Worm (Caenorhabditis elegans) whole organism, L4 larva: Measurements from ENCODE around the gene srb-11.

Experiments
- Y105C5A.15 ChIP-seq: fragments of 200-800 bp; sonication (Bioruptor generic); IDR thresholded peaks from 2 replicates; pipeline ENCODE4 v1.3.6; 2022; ENCODE audit warnings: missing genetic modification characterization, missing compliant biosample characterization
- Y48G9A.11 ChIP-seq: fragments of 200-800 bp; sonication (Bioruptor generic); IDR thresholded peaks from 2 replicates; pipeline ENCODE4 v1.3.6; 2022; ENCODE audit warnings: missing genetic modification reagents, missing genetic modification characterization, missing compliant biosample characterization
- Y5F2A.4 ChIP-seq: fragments of 200-800 bp; sonication (Bioruptor generic); optimal IDR thresholded peaks from 2 replicates; lab custom pipeline; 2018; ENCODE audit warnings: mild to moderate bottlenecking, missing genetic modification characterization, missing compliant biosample characterization
- aha-1 ChIP-seq: fragments of 150-350 bp; peaks from one replicate; lab custom pipeline; 2014; ENCODE audit warnings: missing biosample characterization, missing genetic modification characterization
- ces-1 ChIP-seq: fragments of 150-350 bp; sonication (generic microtip); optimal IDR thresholded peaks from 4 replicates; lab custom pipeline; 2014; ENCODE audit warnings: missing biosample characterization, missing genetic modification reagents, missing genetic modification characterization
- ctbp-1 ChIP-seq: fragments of 200-800 bp; sonication (Bioruptor generic); IDR thresholded peaks from 2 replicates; pipeline ENCODE4 v1.3.6; 2022; ENCODE audit warnings: missing genetic modification reagents, missing genetic modification characterization, missing compliant biosample characterization
- daf-8 ChIP-seq: fragments of 200-800 bp; sonication (Bioruptor generic); IDR thresholded peaks from 2 replicates; pipeline ENCODE4 v1.3.6; 2022; ENCODE audit warnings: missing genetic modification characterization, missing compliant biosample characterization
- dpl-1 ChIP-seq: fragments of 150-350 bp; optimal IDR thresholded peaks from 2 replicates; lab custom pipeline; 2014; ENCODE audit warnings: missing biosample characterization, missing genetic modification reagents, missing genetic modification characterization
- dve-1 ChIP-seq: sonication (generic microtip); optimal IDR thresholded peaks from 2 replicates; lab custom pipeline; 2017; ENCODE audit warnings: antibody characterized with exemption, mild to moderate bottlenecking, missing genetic modification characterization, missing compliant biosample characterization; ENCODE audit not compliant: insufficient read depth
- egl-27 ChIP-seq: sonication (generic microtip); optimal IDR thresholded peaks from 3 replicates; lab custom pipeline; 2017; ENCODE audit warnings: missing biosample characterization, missing genetic modification reagents, missing genetic modification characterization
- egl-43 ChIP-seq: fragments of 200-800 bp; sonication (Bioruptor generic); IDR thresholded peaks from 2 replicates; pipeline ENCODE4 v1.3.6; 2022; ENCODE audit warnings: missing genetic modification reagents, missing genetic modification characterization, missing compliant biosample characterization
- gei-8 ChIP-seq: fragments of 200-800 bp; sonication (Bioruptor generic); optimal IDR thresholded peaks from 2 replicates; lab custom pipeline; 2018; ENCODE audit warnings: mild to moderate bottlenecking, missing genetic modification characterization, missing compliant biosample characterization
- hlh-11 ChIP-seq: fragments of 200-800 bp; sonication (Bioruptor generic); optimal IDR thresholded peaks from 2 replicates; lab custom pipeline; 2018; ENCODE audit warnings: mild to moderate bottlenecking, missing genetic modification characterization, missing compliant biosample characterization
- jun-1 ChIP-seq: fragments of 150-350 bp; optimal IDR thresholded peaks from 2 replicates; lab custom pipeline; 2014; ENCODE audit warnings: missing biosample characterization, missing genetic modification reagents, missing genetic modification characterization
- lin-13 ChIP-seq: fragments of 150-350 bp; optimal IDR thresholded peaks from 2 replicates; lab custom pipeline; 2014; ENCODE audit warnings: missing biosample characterization, missing genetic modification reagents, missing genetic modification characterization
- mep-1 ChIP-seq: fragments of 150-350 bp; sonication (generic microtip); optimal IDR thresholded peaks from 3 replicates; lab custom pipeline; 2014; ENCODE audit warnings: missing biosample characterization, missing genetic modification characterization
- nhr-10 ChIP-seq: fragments of 150-350 bp; optimal IDR thresholded peaks from 2 replicates; lab custom pipeline; 2014; ENCODE audit warnings: missing biosample characterization, missing genetic modification characterization
- nhr-11 ChIP-seq: fragments of 150-350 bp; optimal IDR thresholded peaks from 2 replicates; lab custom pipeline; 2014; ENCODE audit warnings: missing biosample characterization, missing genetic modification characterization
- nhr-237 ChIP-seq: sonication (generic microtip); optimal IDR thresholded peaks from 2 replicates; lab custom pipeline; 2017; ENCODE audit warnings: missing biosample characterization, missing genetic modification characterization
- nhr-25 ChIP-seq: sonication (generic microtip); optimal IDR thresholded peaks from 2 replicates; lab custom pipeline; 2017; ENCODE audit warnings: missing genetic modification characterization, mild to moderate bottlenecking, missing compliant biosample characterization, antibody characterized with exemption, moderate library complexity, borderline replicate concordance; ENCODE audit not compliant: insufficient read depth
- nhr-76 ChIP-seq: fragments of 150-350 bp; optimal IDR thresholded peaks from 2 replicates; lab custom pipeline; 2014; ENCODE audit warnings: missing biosample characterization, missing genetic modification characterization
- pha-4 ChIP-seq, 2 experiments: fragments of 150-350 bp in 1 of 2; fragments of 200-800 bp in 1 of 2; sonication (Bioruptor generic) in 1 of 2; IDR thresholded peaks in 1 of 2; optimal IDR thresholded peaks in 1 of 2; 2 replicates each; pipeline versions ENCODE4 v1.3.6 to Lab custom; 2014 to 2022; ENCODE audit warnings: missing genetic modification characterization in 2 of 2, missing genetic modification reagents in 2 of 2, missing biosample characterization in 1 of 2, missing compliant biosample characterization in 1 of 2
- php-3 ChIP-seq: fragments of 200-800 bp; sonication (Bioruptor generic); IDR thresholded peaks from 2 replicates; pipeline ENCODE4 v1.3.6; 2022; ENCODE audit warnings: missing genetic modification reagents, missing genetic modification characterization, missing compliant biosample characterization
- rbr-2 ChIP-seq: sonication (generic microtip); optimal IDR thresholded peaks from 2 replicates; lab custom pipeline; 2016; ENCODE audit warnings: missing genotype, missing genetic modification characterization, missing compliant biosample characterization
- snpc-4 ChIP-seq: fragments of 150-350 bp; optimal IDR thresholded peaks from 2 replicates; lab custom pipeline; 2014; ENCODE audit warnings: missing biosample characterization, missing genetic modification characterization
- unc-62 ChIP-seq, 3 experiments: fragments of 150-350 bp in 1 of 3; sonication (generic microtip); optimal IDR thresholded peaks in 2 of 3; peaks in 1 of 3; 1 replicate in 1 of 3; 2 replicates in 2 of 3; lab custom pipeline; 2014 to 2017; ENCODE audit warnings: missing biosample characterization in 3 of 3, missing genetic modification characterization in 3 of 3, missing genetic modification reagents in 3 of 3, missing genotype in 1 of 3
- zag-1 ChIP-seq: fragments of 150-350 bp; optimal IDR thresholded peaks from 2 replicates; lab custom pipeline; 2014; ENCODE audit warnings: missing biosample characterization, missing genetic modification characterization
- zfp-2 ChIP-seq: sonication (generic microtip); optimal IDR thresholded peaks from 2 replicates; lab custom pipeline; 2016; ENCODE audit warnings: mild to moderate bottlenecking, missing genetic modification characterization, missing compliant biosample characterization

srb-11 gene

ce11 chrIII:6495191-6495723 lies 2.5 kb upstream of the srb-11 start, which contains the start of gene F23F12.13 (continued):
- TF ChIP-seq dve-1 (tag; lab: Kevin White, UChicago): peak; percentile 58
- no peak for TF ChIP-seq nhr-76 (tag; lab: Kevin White, UChicago)
- TF ChIP-seq egl-27 (tag; lab: Kevin White, UChicago): no peak
- TF ChIP-seq mep-1: no peak
- TF ChIP-seq egl-43 (GFP tag; lab: Robert Waterston, UW): no peak
- TF ChIP-seq zag-1 (tag; lab: Kevin White, UChicago): no peak
- peak; percentile 41 for TF ChIP-seq hlh-11 (tag; lab: Kevin White, UChicago)

- peak in 1 of 2 experiments; percentile 90 for TF ChIP-seq unc-62 (GFP tag; optimal IDR thresholded peaks at IDR 0.05 in 1 of 2; lab: Kevin White, UChicago)
- TF ChIP-seq unc-62 (tag; optimal IDR thresholded peaks at IDR 0.05; lab: Kevin White, UChicago): no peak
- no peak for TF ChIP-seq Y105C5A.15 (GFP tag; lab: Robert Waterston, UW)
Measured at ce11 chrIII:6490989-6491388, 1.7 kb downstream of the srb-11 start.

- peak; percentile 29; the same call in 1 of the 2 replicates for TF ChIP-seq pha-4 (GFP tag; IDR thresholded peaks at IDR 0.05; lab: Robert Waterston, UW)
- no peak for TF ChIP-seq pha-4 (tag; optimal IDR thresholded peaks at IDR 0.05; lab: Kevin White, UChicago)
- TF ChIP-seq nhr-10 (tag; lab: Kevin White, UChicago): no peak
- TF ChIP-seq daf-8 (GFP tag; lab: Robert Waterston, UW): no peak
- TF ChIP-seq Y48G9A.11 (GFP tag; lab: Robert Waterston, UW): 0 out of 2 replicates have a peak, but pooled peaks have one; percentile 11
- TF ChIP-seq nhr-25 (tag; lab: Kevin White, UChicago): no peak
Measured at ce11 chrIII:6489493-6489892, 3.2 kb downstream of the srb-11 start, which contains the start of gene rpt-3. Gene rpt-3, plus strand, starts transcription at chrIII:6489793.

ce11 chrIII:6488916-6489315 lies 3.8 kb downstream of the srb-11 start:
- no peak for TF ChIP-seq snpc-4
- no peak for TF ChIP-seq php-3 (GFP tag; lab: Robert Waterston, UW)
- TF ChIP-seq unc-62 (GFP tag; optimal IDR thresholded peaks at IDR 0.05 in 1 of 2; lab: Kevin White, UChicago): no peak
- no peak for TF ChIP-seq unc-62 (tag; optimal IDR thresholded peaks at IDR 0.05; lab: Kevin White, UChicago)
- no peak for TF ChIP-seq zfp-2 (tag; lab: Kevin White, UChicago)
- TF ChIP-seq nhr-11 (tag; lab: Kevin White, UChicago): no peak
- TF ChIP-seq lin-13 (GFP tag; lab: Kevin White, UChicago): no peak
- peak; percentile 24 for TF ChIP-seq rbr-2 (tag; lab: Kevin White, UChicago)
- peak; percentile 63 for TF ChIP-seq dpl-1 (GFP tag; lab: Kevin White, UChicago)

- TF ChIP-seq Y5F2A.4: no peak
- no peak for TF ChIP-seq ces-1 (GFP tag; lab: Kevin White, UChicago)
- TF ChIP-seq nhr-237 (tag; lab: Kevin White, UChicago): no peak
Measured at ce11 chrIII:6482918-6483317, 9.8 kb downstream of the srb-11 start, which contains the start of gene chtb-2. Gene chtb-2, plus strand, starts transcription at chrIII:6483218.

- TF ChIP-seq jun-1 (no peak), gei-8 (no peak), ctbp-1 (GFP tag; lab: Robert Waterston, UW) (no peak), aha-1 (tag; lab: Kevin White, UChicago) (peak; percentile 93)
Measured at ce11 chrIII:6479439-6479838, 13.3 kb downstream of the srb-11 start.
